Fruit fly (Drosophila melanogaster) whole organism, embryonic: Measurements from ENCODE around the gene Hmbs.

ENCODE experiments used
- Adf1 ChIP-seq: fragments of 200-800 bp; sonication (Bioruptor generic); IDR thresholded peaks from 2 replicates; pipeline ENCODE4 v1.3.6; 2022; ENCODE audit warnings: missing biosample characterization, missing genetic modification characterization
- CG14014 ChIP-seq: fragments of 200-800 bp; sonication (Bioruptor generic); IDR thresholded peaks from 2 replicates; pipeline ENCODE4 v1.3.6; 2022; ENCODE audit warnings: missing biosample characterization, missing genetic modification characterization
- CG14710 ChIP-seq: fragments of 200-800 bp; sonication (Bioruptor generic); optimal IDR thresholded peaks from 3 replicates; lab custom pipeline; 2019; ENCODE audit warnings: missing biosample characterization, mild to moderate bottlenecking, missing genetic modification characterization, moderate library complexity
- CG15269 ChIP-seq: fragments of 200-800 bp; sonication (Bioruptor generic); optimal IDR thresholded peaks from 2 replicates; lab custom pipeline; 2018; ENCODE audit warnings: missing biosample characterization, mild to moderate bottlenecking, missing genetic modification characterization, moderate library complexity
- CG15514 ChIP-seq: fragments of 200-800 bp; sonication (Bioruptor generic); optimal IDR thresholded peaks from 3 replicates; lab custom pipeline; 2017; ENCODE audit warnings: missing biosample characterization, missing genetic modification characterization, mild to moderate bottlenecking, moderate library complexity, missing genetic modification reagents
- CG1603 ChIP-seq: fragments of 200-800 bp; sonication (Bioruptor generic); optimal IDR thresholded peaks from 2 replicates; lab custom pipeline; 2019; ENCODE audit warnings: missing biosample characterization, mild to moderate bottlenecking, missing genetic modification characterization, moderate library complexity
- CG16815 ChIP-seq: fragments of 200-800 bp; sonication (Bioruptor generic); optimal IDR thresholded peaks from 3 replicates; lab custom pipeline; 2017; ENCODE audit warnings: missing biosample characterization, mild to moderate bottlenecking, missing genetic modification characterization
- CG18764 ChIP-seq: fragments of 200-800 bp; sonication (Bioruptor generic); optimal IDR thresholded peaks from 3 replicates; lab custom pipeline; 2016; ENCODE audit warnings: missing biosample characterization, missing genetic modification characterization
- CG31224 ChIP-seq: fragments of 200-800 bp; sonication (Bioruptor generic); IDR thresholded peaks from 2 replicates; pipeline ENCODE4 v1.3.6; 2022; ENCODE audit warnings: missing biosample characterization, missing genetic modification characterization
- CG31388 ChIP-seq: fragments of 200-800 bp; sonication (Bioruptor generic); optimal IDR thresholded peaks from 2 replicates; lab custom pipeline; 2016; ENCODE audit warnings: missing biosample characterization, missing genetic modification characterization
- CG32532 ChIP-seq: fragments of 200-800 bp; sonication (Bioruptor generic); IDR thresholded peaks from 2 replicates; pipeline ENCODE4 v1.3.6; 2022; ENCODE audit warnings: missing biosample characterization, missing genetic modification characterization
- CG5180 ChIP-seq: fragments of 200-800 bp; sonication (Bioruptor generic); optimal IDR thresholded peaks from 3 replicates; lab custom pipeline; 2017; ENCODE audit warnings: missing biosample characterization, missing genetic modification characterization, mild to moderate bottlenecking, moderate library complexity, missing genetic modification reagents
- CG5953 ChIP-seq: fragments of 200-800 bp; sonication (Bioruptor generic); IDR thresholded peaks from 2 replicates; pipeline ENCODE4 v1.3.6; 2022; ENCODE audit warnings: missing biosample characterization, missing genetic modification characterization
- CG9932 ChIP-seq: fragments of 200-800 bp; sonication (Bioruptor generic); IDR thresholded peaks from 2 replicates; pipeline ENCODE4 v1.3.6; 2022; ENCODE audit warnings: missing biosample characterization, missing genetic modification characterization
- Dfd ChIP-seq, 2 experiments: fragments of >200 bp; optimal IDR thresholded peaks; 2 replicates each; lab custom pipeline; 2017; ENCODE audit warnings: missing biosample characterization in 2 of 2, missing genetic modification characterization in 2 of 2
- Doc3 ChIP-seq: fragments of 200-800 bp; sonication (Bioruptor generic); IDR thresholded peaks from 3 replicates; pipeline ENCODE4 v1.3.6; 2022; ENCODE audit warnings: missing biosample characterization, missing genetic modification characterization; ENCODE audit not compliant: partially characterized antibody
- ERR ChIP-seq: fragments of 200-800 bp; sonication (Bioruptor generic); optimal IDR thresholded peaks from 2 replicates; lab custom pipeline; 2016; ENCODE audit warnings: missing biosample characterization, missing genetic modification characterization
- Ets97D ChIP-seq: fragments of 200-800 bp; sonication (Bioruptor generic); optimal IDR thresholded peaks from 3 replicates; lab custom pipeline; 2016; ENCODE audit warnings: missing biosample characterization, missing genetic modification characterization
- Fer1 ChIP-seq: fragments of 200-800 bp; sonication (Bioruptor generic); optimal IDR thresholded peaks from 2 replicates; lab custom pipeline; 2017; ENCODE audit warnings: missing biosample characterization, mild to moderate bottlenecking, missing genetic modification characterization
- H2.0 ChIP-seq: fragments of 200-800 bp; sonication (Bioruptor generic); IDR thresholded peaks from 2 replicates; pipeline ENCODE4 v1.3.6; 2022; ENCODE audit warnings: missing biosample characterization, missing genetic modification characterization
- HLH3B ChIP-seq: fragments of 200-800 bp; sonication (Bioruptor generic); IDR thresholded peaks from 2 replicates; pipeline ENCODE4 v1.3.6; 2022; ENCODE audit warnings: missing biosample characterization, missing genetic modification characterization
- Hr39 ChIP-seq: fragments of >200 bp; optimal IDR thresholded peaks from 2 replicates; lab custom pipeline; 2017
- Hr51 ChIP-seq, 2 experiments: fragments of 200-800 bp; sonication (Bioruptor generic); optimal IDR thresholded peaks; 2 replicates in 1 of 2; 3 replicates in 1 of 2; lab custom pipeline; 2016 to 2018; ENCODE audit warnings: missing biosample characterization in 2 of 2, missing genetic modification characterization in 2 of 2, mild to moderate bottlenecking in 1 of 2, moderate library complexity in 1 of 2
- Kr ChIP-seq: fragments of 200-800 bp; sonication (Bioruptor generic); optimal IDR thresholded peaks from 2 replicates; lab custom pipeline; 2017; ENCODE audit warnings: missing biosample characterization, mild to moderate bottlenecking, missing genetic modification characterization
- MBD-R2 ChIP-seq: fragments of 200-800 bp; sonication (Bioruptor generic); IDR thresholded peaks from 2 replicates; pipeline ENCODE4 v1.3.6; 2022; ENCODE audit warnings: missing biosample characterization, missing genetic modification characterization
- MESR4 ChIP-seq: fragments of 200-800 bp; sonication (Bioruptor generic); optimal IDR thresholded peaks from 2 replicates; lab custom pipeline; 2018; ENCODE audit warnings: missing biosample characterization, mild to moderate bottlenecking, missing genetic modification characterization, moderate library complexity
- Nf-YB ChIP-seq: fragments of 200-800 bp; sonication (Bioruptor generic); optimal IDR thresholded peaks from 3 replicates; lab custom pipeline; 2019; ENCODE audit warnings: missing biosample characterization, mild to moderate bottlenecking, missing genetic modification characterization, moderate library complexity
- Ravus ChIP-seq: fragments of 200-800 bp; sonication (Bioruptor generic); IDR thresholded peaks from 2 replicates; pipeline ENCODE4 v1.3.6; 2022; ENCODE audit warnings: missing biosample characterization, missing genetic modification characterization
- Stat92E ChIP-seq, 3 experiments: fragments of >200 bp in 2 of 3; fragments of 200-800 bp in 1 of 3; sonication (Bioruptor generic) in 1 of 3; optimal IDR thresholded peaks; 2 replicates each; lab custom pipeline; 2017 to 2019; ENCODE audit warnings: missing biosample characterization in 3 of 3, missing genetic modification characterization in 3 of 3, mild to moderate bottlenecking in 1 of 3, moderate library complexity in 1 of 3
- Usf ChIP-seq: fragments of 200-800 bp; sonication (Bioruptor generic); optimal IDR thresholded peaks from 2 replicates; lab custom pipeline; 2017; ENCODE audit warnings: missing genotype, missing biosample characterization, missing genetic modification characterization
- YL-1 ChIP-seq: fragments of 200-800 bp; sonication (Bioruptor generic); optimal IDR thresholded peaks from 3 replicates; lab custom pipeline; 2017; ENCODE audit warnings: missing biosample characterization, mild to moderate bottlenecking, missing genetic modification characterization
- abd-A ChIP-seq: fragments of 200-800 bp; sonication (Bioruptor generic); optimal IDR thresholded peaks from 3 replicates; lab custom pipeline; 2019; ENCODE audit warnings: missing biosample characterization, mild to moderate bottlenecking, missing genetic modification characterization, moderate library complexity
- ash1 ChIP-seq: fragments of 200-800 bp; sonication (Bioruptor generic); optimal IDR thresholded peaks from 2 replicates; lab custom pipeline; 2018; ENCODE audit warnings: missing biosample characterization, mild to moderate bottlenecking, missing genetic modification characterization
- bcd ChIP-seq: fragments of 200-800 bp; sonication (Bioruptor generic); optimal IDR thresholded peaks from 2 replicates; lab custom pipeline; 2017; ENCODE audit warnings: missing biosample characterization, mild to moderate bottlenecking, missing genetic modification characterization
- caup ChIP-seq: fragments of 200-800 bp; sonication (Bioruptor generic); optimal IDR thresholded peaks from 3 replicates; lab custom pipeline; 2017; ENCODE audit warnings: missing biosample characterization, mild to moderate bottlenecking, missing genetic modification characterization, moderate library complexity; ENCODE audit not compliant: severe bottlenecking
- chm ChIP-seq: fragments of 200-800 bp; sonication (Bioruptor generic); IDR thresholded peaks from 2 replicates; pipeline ENCODE4 v1.3.6; 2022; ENCODE audit warnings: missing biosample characterization, missing genetic modification characterization
- dysf ChIP-seq: fragments of 200-800 bp; sonication (Bioruptor generic); IDR thresholded peaks from 3 replicates; pipeline ENCODE4 v1.3.6; 2022; ENCODE audit warnings: missing biosample characterization, missing genetic modification characterization
- h ChIP-seq: fragments of >200 bp; optimal IDR thresholded peaks from 2 replicates; lab custom pipeline; 2017
- knrl ChIP-seq: fragments of 200-800 bp; sonication (Bioruptor generic); IDR thresholded peaks from 3 replicates; pipeline ENCODE4 v1.3.6; 2022; ENCODE audit warnings: missing biosample characterization, missing genetic modification characterization; ENCODE audit not compliant: partially characterized antibody
- lab ChIP-seq: fragments of 200-800 bp; sonication (Bioruptor generic); optimal IDR thresholded peaks from 3 replicates; lab custom pipeline; 2017; ENCODE audit warnings: missing biosample characterization, missing genetic modification characterization, mild to moderate bottlenecking, moderate library complexity, missing genetic modification reagents
- lola ChIP-seq, 3 experiments: fragments of >200 bp in 2 of 3; fragments of 200-800 bp in 1 of 3; sonication (Bioruptor generic) in 1 of 3; optimal IDR thresholded peaks; 2 replicates each; lab custom pipeline; 2017 to 2019; ENCODE audit warnings: missing biosample characterization in 3 of 3, missing genetic modification characterization in 3 of 3, mild to moderate bottlenecking in 1 of 3, moderate library complexity in 1 of 3
- maf-S ChIP-seq: fragments of 200-800 bp; sonication (Bioruptor generic); optimal IDR thresholded peaks from 2 replicates; lab custom pipeline; 2016; ENCODE audit warnings: missing biosample characterization, missing genetic modification characterization
- mld ChIP-seq: fragments of 200-800 bp; sonication (Bioruptor generic); IDR thresholded peaks from 3 replicates; pipeline ENCODE4 v1.3.6; 2022; ENCODE audit warnings: missing biosample characterization, missing genetic modification characterization; ENCODE audit not compliant: partially characterized antibody
- phol ChIP-seq: fragments of 200-800 bp; sonication (Bioruptor generic); optimal IDR thresholded peaks from 3 replicates; lab custom pipeline; 2018; ENCODE audit warnings: missing biosample characterization, mild to moderate bottlenecking, missing genetic modification characterization, moderate library complexity
- sima ChIP-seq: fragments of 200-800 bp; sonication (Bioruptor generic); optimal IDR thresholded peaks from 2 replicates; lab custom pipeline; 2016; ENCODE audit warnings: missing biosample characterization, missing genetic modification characterization
- sr ChIP-seq: fragments of 200-800 bp; sonication (Bioruptor generic); IDR thresholded peaks from 3 replicates; pipeline ENCODE4 v1.3.6; 2022; ENCODE audit warnings: missing biosample characterization, missing genetic modification characterization
- tll ChIP-seq, 2 experiments: fragments of 200-800 bp in 1 of 2; fragments of >200 bp in 1 of 2; sonication (Bioruptor generic) in 1 of 2; optimal IDR thresholded peaks; 2 replicates each; lab custom pipeline; 2017 to 2019; ENCODE audit warnings: missing biosample characterization in 2 of 2, missing genetic modification characterization in 2 of 2, mild to moderate bottlenecking in 1 of 2, moderate library complexity in 1 of 2
- tna ChIP-seq: fragments of 200-800 bp; sonication (Bioruptor generic); IDR thresholded peaks from 2 replicates; pipeline ENCODE4 v1.3.6; 2022; ENCODE audit warnings: missing biosample characterization, missing genetic modification characterization; ENCODE audit not compliant: partially characterized antibody
- trem ChIP-seq: fragments of 200-800 bp; optimal IDR thresholded peaks from 3 replicates; lab custom pipeline; 2019; ENCODE audit warnings: missing biosample characterization, mild to moderate bottlenecking, missing genetic modification characterization, moderate library complexity
- unpg ChIP-seq: fragments of 200-800 bp; sonication (Bioruptor generic); optimal IDR thresholded peaks from 3 replicates; lab custom pipeline; 2018; ENCODE audit warnings: missing biosample characterization, mild to moderate bottlenecking, missing genetic modification characterization, moderate library complexity

Hmbs gene

DNA sequence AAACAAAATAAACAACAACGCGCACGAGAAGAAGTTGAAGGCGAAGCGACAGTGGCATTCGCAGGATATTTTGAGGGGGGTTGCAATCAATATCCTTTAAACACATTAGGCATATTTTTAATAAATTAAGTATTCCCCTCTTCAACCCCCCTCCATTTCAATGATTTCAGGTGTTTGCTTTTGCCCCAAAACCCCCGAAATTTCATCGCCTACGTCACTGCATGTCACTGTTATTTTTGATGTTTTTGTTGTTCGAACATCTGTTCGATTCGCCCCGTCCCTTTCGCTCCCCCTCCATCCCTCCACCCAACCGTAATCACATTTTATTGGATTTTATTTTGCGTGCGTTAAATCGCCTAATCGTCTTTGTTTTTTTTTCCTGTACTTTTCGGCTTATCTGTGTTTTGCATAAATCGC is 33.5 kb downstream of the Hmbs start (continued):
- TF ChIP-seq Dfd (GFP tag; optimal IDR thresholded peaks at IDR 0.05; lab: Kevin White, UChicago): no peak
- peak; percentile 91 for TF ChIP-seq chm (GFP tag; lab: Robert Waterston, UW)
- peak; percentile 59; the same call in 1 of the 2 replicates for TF ChIP-seq MBD-R2 (GFP tag; lab: Robert Waterston, UW)
- peak; percentile 85 for TF ChIP-seq H2.0 (GFP tag; lab: Robert Waterston, UW)
- TF ChIP-seq Ravus: peak; percentile 55
- peak; percentile 88 for TF ChIP-seq lab (GFP tag; lab: Kevin White, UChicago)
- TF ChIP-seq Hr51 (GFP tag; optimal IDR thresholded peaks at IDR 0.05; lab: Kevin White, UChicago): peak; percentile 73 to 75
- TF ChIP-seq dysf: peak; percentile 89
- TF ChIP-seq CG5180: peak; percentile 96
- TF ChIP-seq h (lab: Kevin White, UChicago): no peak
- peak; percentile 67 for TF ChIP-seq ERR (GFP tag; lab: Kevin White, UChicago)
- TF ChIP-seq Usf (GFP tag; lab: Kevin White, UChicago): peak; percentile 72
- TF ChIP-seq CG15269 (tag; lab: Kevin White, UChicago): peak; percentile 72
- peak; percentile 38 for TF ChIP-seq trem
- TF ChIP-seq phol (tag; lab: Kevin White, UChicago): peak; percentile 72
- TF ChIP-seq Fer1 (GFP tag; lab: Kevin White, UChicago): peak; percentile 77
- peak; percentile 69; the same call in 2 of the 3 replicates for TF ChIP-seq sr
- TF ChIP-seq mld (GFP tag; lab: Robert Waterston, UW): no peak
- TF ChIP-seq Ets97D: peak; percentile 62
- TF ChIP-seq CG16815 (GFP tag; lab: Kevin White, UChicago): peak; percentile 83
- peak; percentile 83 for TF ChIP-seq bcd (GFP tag; lab: Kevin White, UChicago)
- peak; percentile 84 for TF ChIP-seq HLH3B (GFP tag; lab: Robert Waterston, UW)
- TF ChIP-seq tna (GFP tag; lab: Robert Waterston, UW): no peak
- peak; percentile 85 for TF ChIP-seq abd-A (tag; lab: Kevin White, UChicago)
- no peak for TF ChIP-seq YL-1 (GFP tag; lab: Kevin White, UChicago)
- no peak for TF ChIP-seq sima (GFP tag; lab: Kevin White, UChicago)
- TF ChIP-seq unpg (GFP tag; lab: Kevin White, UChicago): peak; percentile 75
- TF ChIP-seq ash1 (GFP tag; lab: Kevin White, UChicago): no peak
- TF ChIP-seq CG1603 (tag; lab: Kevin White, UChicago): peak; percentile 87
- peak; percentile 74 for TF ChIP-seq CG31224 (GFP tag; lab: Robert Waterston, UW)
- TF ChIP-seq CG15514 (GFP tag; lab: Kevin White, UChicago): peak; percentile 40
- TF ChIP-seq maf-S (GFP tag; lab: Kevin White, UChicago): peak; percentile 75
- TF ChIP-seq Hr39 (lab: Kevin White, UChicago): no peak
- peak; percentile 65 for TF ChIP-seq CG14710 (tag; lab: Kevin White, UChicago)
- no peak for TF ChIP-seq Doc3
- peak; percentile 33 for TF ChIP-seq CG18764 (GFP tag; lab: Kevin White, UChicago)
- TF ChIP-seq CG32532 (GFP tag; lab: Robert Waterston, UW): peak; percentile 90
- TF ChIP-seq CG31388: peak; percentile 49
- peak; percentile 74 for TF ChIP-seq caup
- TF ChIP-seq Stat92E (GFP tag; optimal IDR thresholded peaks at IDR 0.05; lab: Kevin White, UChicago): no peak
- peak; percentile 85 for TF ChIP-seq CG9932 (GFP tag; lab: Robert Waterston, UW)
- TF ChIP-seq CG14014 (GFP tag; lab: Robert Waterston, UW): peak; percentile 89
- peak in 1 of 3 experiments; percentile 79 for TF ChIP-seq lola (GFP tag; optimal IDR thresholded peaks at IDR 0.05; lab: Kevin White, UChicago)
- TF ChIP-seq Adf1: peak; percentile 64
- peak; percentile 13 for TF ChIP-seq Kr
- no peak for TF ChIP-seq MESR4
- TF ChIP-seq CG5953: peak; percentile 58; the same call in 1 of the 2 replicates
- TF ChIP-seq knrl (GFP tag; lab: Robert Waterston, UW): no peak
- TF ChIP-seq Nf-YB (GFP tag; lab: Kevin White, UChicago): peak; percentile 29
- peak; percentile 21 to 80 for TF ChIP-seq tll (GFP tag; optimal IDR thresholded peaks at IDR 0.05; lab: Kevin White, UChicago)
